Worm (Caenorhabditis elegans) whole organism, early embryonic: Measurements from ENCODE around the gene srg-37.

Source experiments
- ama-1 ChIP-seq: fragments of 150-350 bp; optimal IDR thresholded peaks from 2 replicates; lab custom pipeline; 2014
- ets-7 ChIP-seq: sonication (generic microtip); optimal IDR thresholded peaks from 2 replicates; lab custom pipeline; 2016; ENCODE audit warnings: missing genotype, missing genetic modification characterization, missing compliant biosample characterization

DNA sequence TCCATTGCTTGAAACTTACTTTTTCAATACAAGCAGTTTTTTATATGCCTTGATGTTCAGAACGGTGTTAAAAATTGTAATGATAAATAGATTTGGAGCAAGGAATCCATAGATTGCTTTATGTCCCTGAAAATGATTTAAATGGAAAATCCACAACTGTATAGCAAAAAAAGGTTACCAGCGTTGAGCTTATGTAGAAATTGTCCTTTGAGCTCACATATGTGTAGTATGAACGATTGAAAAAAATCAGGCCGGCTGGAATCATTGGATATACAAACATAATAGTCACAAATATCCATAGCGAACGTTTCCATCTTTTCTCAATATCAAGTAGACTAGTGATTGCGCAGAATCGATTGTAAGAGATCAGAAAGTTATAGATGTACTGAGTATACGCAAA lies 466 bp downstream of the srg-37 start, which contains the start of gene srg-36:
- TF ChIP-seq ets-7 (tag; lab: Kevin White, UChicago) (no peak), ama-1 (no peak)
